ENCODE assay signal across 3 worm cellular contexts in the genomic region with DNA sequence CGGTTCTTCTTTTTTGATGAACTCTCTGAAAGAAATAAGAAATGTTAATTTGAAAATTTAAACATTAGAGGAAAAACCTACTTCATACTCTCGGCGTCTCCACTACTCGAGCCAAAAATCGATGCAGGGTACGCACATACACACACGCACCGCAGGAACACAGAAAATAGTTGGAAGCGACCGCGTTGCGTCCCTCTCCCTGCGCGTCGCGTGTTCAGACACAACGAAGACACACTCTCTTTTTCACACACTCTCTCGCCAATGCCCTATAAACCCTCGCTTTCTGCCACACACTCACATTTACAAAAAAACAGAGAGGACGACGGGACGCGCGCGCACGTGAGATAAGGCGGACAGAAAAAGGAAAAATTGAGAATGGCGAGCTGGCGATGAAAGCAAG.
TF ChIP-seq lines count a peak whose summit lies in the region.

A gene (minus strand): TSS at position 235 of the 400 bp plus-strand sequence.

TF ChIP-seq in whole organism, L1 larva, 84 proteins besides CTCF, POLR2A, EP300 and RAD21 (continued from another document and continues in another):
- TF ChIP-seq nhr-12 (tag; optimal IDR thresholded peaks at IDR 0.05; lab: Kevin White, UChicago) (no peak), nhr-84 (tag; optimal IDR thresholded peaks at IDR 0.05; lab: Kevin White, UChicago) (no peak), ceh-88 (GFP tag; IDR thresholded peaks at IDR 0.05; lab: Robert Waterston, UW) (peak; percentile 68; the same call in 1 of the 2 replicates), pax-3 (tag; optimal IDR thresholded peaks at IDR 0.05; lab: Kevin White, UChicago) (peak; percentile 68), C34B4.2 (tag; optimal IDR thresholded peaks at IDR 0.05; lab: Kevin White, UChicago) (no peak), C16A3.4 (tag; optimal IDR thresholded peaks at IDR 0.05; lab: Kevin White, UChicago) (peak; percentile 75), fos-1 (tag; optimal IDR thresholded peaks at IDR 0.05; lab: Kevin White, UChicago) (peak; percentile 79), ceh-82 (tag; optimal IDR thresholded peaks at IDR 0.05; lab: Kevin White, UChicago) (peak; percentile 74 to 91 (median 87)), unc-98 (GFP tag; IDR thresholded peaks at IDR 0.05; lab: Robert Waterston, UW) (no peak), lin-14 (GFP tag; optimal IDR thresholded peaks at IDR 0.05; lab: Kevin White, UChicago) (peak; percentile 99), mep-1 (tag; optimal IDR thresholded peaks at IDR 0.05; lab: Kevin White, UChicago) (peak; percentile 94), elt-3 (tag; optimal IDR thresholded peaks at IDR 0.05; lab: Kevin White, UChicago) (peak in 2 of 6 experiments; percentile 19 to 20), irx-1 (tag; optimal IDR thresholded peaks at IDR 0.05; lab: Kevin White, UChicago) (peak; percentile 62), nhr-20 (tag; optimal IDR thresholded peaks at IDR 0.05; lab: Kevin White, UChicago) (peak; percentile 86), pqm-1 (tag; optimal IDR thresholded peaks at IDR 0.05; lab: Kevin White, UChicago) (no peak), Y116A8C.19 (tag; optimal IDR thresholded peaks at IDR 0.05; lab: Kevin White, UChicago; ENCODE audit: borderline replicate concordance) (no peak), pag-3 (tag; optimal IDR thresholded peaks at IDR 0.05; lab: Kevin White, UChicago; ENCODE audit: borderline replicate concordance, insufficient read depth) (no peak), unc-62 (GFP tag; optimal IDR thresholded peaks at IDR 0.05; lab: Kevin White, UChicago) (no peak), mab-9 (GFP tag; IDR thresholded peaks at IDR 0.05; lab: Robert Waterston, UW) (peak; percentile 69), unc-30 (tag; optimal IDR thresholded peaks at IDR 0.05; lab: Kevin White, UChicago) (no peak), C04F5.9 (tag; optimal IDR thresholded peaks at IDR 0.05; lab: Kevin White, UChicago) (no peak), lin-35 (GFP tag; optimal IDR thresholded peaks at IDR 0.05; lab: Kevin White, UChicago) (peak; percentile 63 to 81), hpl-2 (GFP tag; optimal IDR thresholded peaks at IDR 0.05; lab: Kevin White, UChicago) (peak; percentile 27), sox-4 (tag; optimal IDR thresholded peaks at IDR 0.05; lab: Kevin White, UChicago) (peak; percentile 69), efl-1 (optimal IDR thresholded peaks at IDR 0.05; lab: Kevin White, UChicago) (peak; percentile 62 to 80), efl-1 (GFP tag; optimal IDR thresholded peaks at IDR 0.05 in 1 of 2; lab: Kevin White, UChicago) (peak; percentile 47 to 94), zip-4 (GFP tag; optimal IDR thresholded peaks at IDR 0.05; lab: Kevin White, UChicago) (peak; percentile 32), unc-130 (tag; optimal IDR thresholded peaks at IDR 0.05; lab: Kevin White, UChicago) (no peak), ets-5 (GFP tag; IDR thresholded peaks at IDR 0.05; lab: Robert Waterston, UW) (no peak), aly-2 (tag; optimal IDR thresholded peaks at IDR 0.05; lab: Kevin White, UChicago) (no peak), zag-1 (tag; optimal IDR thresholded peaks at IDR 0.05; lab: Kevin White, UChicago) (no peak), lin-15B (tag; optimal IDR thresholded peaks at IDR 0.05; lab: Kevin White, UChicago) (no peak), unc-86 (tag; optimal IDR thresholded peaks at IDR 0.05; lab: Kevin White, UChicago) (peak; percentile 91), ceh-90 (tag; optimal IDR thresholded peaks at IDR 0.05; lab: Kevin White, UChicago) (no peak), nhr-11 (tag; optimal IDR thresholded peaks at IDR 0.05; lab: Kevin White, UChicago) (peak; percentile 53), F16B12.6 (tag; optimal IDR thresholded peaks at IDR 0.05; lab: Kevin White, UChicago) (peak; percentile 44), ztf-11 (tag; optimal IDR thresholded peaks at IDR 0.05; lab: Kevin White, UChicago) (peak in 1 of 2 experiments; percentile 56), nhr-28 (tag; optimal IDR thresholded peaks at IDR 0.05; lab: Kevin White, UChicago) (no peak), fkh-4 (tag; optimal IDR thresholded peaks at IDR 0.05; lab: Kevin White, UChicago; ENCODE audit: borderline replicate concordance) (no peak), egl-13 (tag; optimal IDR thresholded peaks at IDR 0.05; lab: Kevin White, UChicago) (peak; percentile 89), nhr-19 (GFP tag; conservative IDR thresholded peaks at IDR 0.05; lab: Robert Waterston, UW) (peak; percentile 68)

TF ChIP-seq in whole organism, L3 larva, 47 proteins besides CTCF, POLR2A, EP300 and RAD21 (continued from another document):
- TF ChIP-seq unc-39 (tag; optimal IDR thresholded peaks at IDR 0.05; lab: Kevin White, UChicago) (no peak), ztf-11 (tag; optimal IDR thresholded peaks at IDR 0.05; lab: Kevin White, UChicago) (no peak), pqm-1 (tag; optimal IDR thresholded peaks at IDR 0.05; lab: Kevin White, UChicago) (peak; percentile 69), nhr-237 (tag; optimal IDR thresholded peaks at IDR 0.05; lab: Kevin White, UChicago) (no peak), hmg-11 (tag; optimal IDR thresholded peaks at IDR 0.05; lab: Kevin White, UChicago) (peak; percentile 98), pha-4 (tag; optimal IDR thresholded peaks at IDR 0.05; lab: Kevin White, UChicago) (peak; percentile 95), mdl-1 (tag; optimal IDR thresholded peaks at IDR 0.05; lab: Kevin White, UChicago) (peak; percentile 89), snpc-4 (tag; optimal IDR thresholded peaks at IDR 0.05; lab: Kevin White, UChicago) (peak; percentile 69), aly-2 (tag; optimal IDR thresholded peaks at IDR 0.05; lab: Kevin White, UChicago) (no peak), egl-27 (tag; optimal IDR thresholded peaks at IDR 0.05; lab: Kevin White, UChicago) (no peak), elt-1 (tag; optimal IDR thresholded peaks at IDR 0.05; lab: Kevin White, UChicago) (peak; percentile 57), skn-1 (tag; optimal IDR thresholded peaks at IDR 0.05; lab: Kevin White, UChicago) (peak; percentile 78), egl-5 (tag; optimal IDR thresholded peaks at IDR 0.05; lab: Kevin White, UChicago) (peak; percentile 92), nhr-43 (tag; optimal IDR thresholded peaks at IDR 0.05; lab: Kevin White, UChicago; ENCODE audit: poor library complexity, severe bottlenecking) (peak; percentile 47), sea-2 (GFP tag; optimal IDR thresholded peaks at IDR 0.05; lab: Kevin White, UChicago) (peak; percentile 90), unc-62 (GFP tag; optimal IDR thresholded peaks at IDR 0.05; lab: Kevin White, UChicago) (no peak), ztf-4 (tag; optimal IDR thresholded peaks at IDR 0.05; lab: Kevin White, UChicago) (no peak), nhr-67 (tag; optimal IDR thresholded peaks at IDR 0.05; lab: Kevin White, UChicago) (no peak), R02D3.7 (tag; optimal IDR thresholded peaks at IDR 0.05; lab: Kevin White, UChicago) (peak; percentile 52), ceh-82 (tag; optimal IDR thresholded peaks at IDR 0.05; lab: Kevin White, UChicago) (peak; percentile 18), nhr-12 (tag; optimal IDR thresholded peaks at IDR 0.05; lab: Kevin White, UChicago) (no peak), zag-1 (tag; optimal IDR thresholded peaks at IDR 0.05; lab: Kevin White, UChicago) (no peak), tbx-2 (tag; optimal IDR thresholded peaks at IDR 0.05; lab: Kevin White, UChicago) (peak; percentile 64), ceh-16 (tag; optimal IDR thresholded peaks at IDR 0.05; lab: Kevin White, UChicago) (no peak), ceh-28 (tag; optimal IDR thresholded peaks at IDR 0.05; lab: Kevin White, UChicago) (peak; percentile 86), elt-2 (tag; optimal IDR thresholded peaks at IDR 0.05; lab: Kevin White, UChicago) (peak; percentile 87), jun-1 (tag; optimal IDR thresholded peaks at IDR 0.05; lab: Kevin White, UChicago) (peak; percentile 82), fos-1 (tag; optimal IDR thresholded peaks at IDR 0.05; lab: Kevin White, UChicago) (peak; percentile 13), ZK546.5 (tag; optimal IDR thresholded peaks at IDR 0.05; lab: Kevin White, UChicago) (no peak)
TF ChIP-seq in whole organism, L3 larva: peak in this region for 26.

TF ChIP-seq in whole organism, young adult, 124 proteins besides CTCF, POLR2A, EP300 and RAD21 (continued from another document and continues in another):
- TF ChIP-seq nhr-27 (tag; optimal IDR thresholded peaks at IDR 0.05; lab: Kevin White, UChicago) (no peak), dpff-1 (tag; optimal IDR thresholded peaks at IDR 0.05; lab: Kevin White, UChicago) (no peak), lsl-1 (GFP tag; optimal IDR thresholded peaks at IDR 0.05; lab: Kevin White, UChicago) (no peak), B0019.2 (GFP tag; conservative IDR thresholded peaks at IDR 0.05; lab: Robert Waterston, UW) (no peak), F39B2.1 (GFP tag; IDR thresholded peaks at IDR 0.05; lab: Robert Waterston, UW) (no peak), ceh-27 (GFP tag; optimal IDR thresholded peaks at IDR 0.05; lab: Kevin White, UChicago) (peak; percentile 73), T26A5.8 (tag; optimal IDR thresholded peaks at IDR 0.05; lab: Kevin White, UChicago) (no peak), cebp-1 (GFP tag; IDR thresholded peaks at IDR 0.05; lab: Robert Waterston, UW) (peak; percentile 17; the same call in 1 of the 2 replicates), cebp-1 (tag; optimal IDR thresholded peaks at IDR 0.05; lab: Kevin White, UChicago) (peak; percentile 87), efl-1 (GFP tag; optimal IDR thresholded peaks at IDR 0.05; lab: Kevin White, UChicago) (no peak), nfya-1 (tag; optimal IDR thresholded peaks at IDR 0.05; lab: Kevin White, UChicago; ENCODE audit: borderline replicate concordance, insufficient read depth) (no peak), nhr-90 (tag; optimal IDR thresholded peaks at IDR 0.05; lab: Kevin White, UChicago) (peak; percentile 84), zim-3 (tag; optimal IDR thresholded peaks at IDR 0.05; lab: Kevin White, UChicago) (no peak), F23B12.7 (tag; optimal IDR thresholded peaks at IDR 0.05; lab: Kevin White, UChicago; ENCODE audit: insufficient read depth) (no peak), die-1 (tag; optimal IDR thresholded peaks at IDR 0.05; lab: Kevin White, UChicago) (peak; percentile 11), ccch-3 (GFP tag; optimal IDR thresholded peaks at IDR 0.05; lab: Kevin White, UChicago) (no peak), hmg-1.2 (GFP tag; IDR thresholded peaks at IDR 0.05; lab: Robert Waterston, UW) (peak; percentile 84), pbrm-1 (GFP tag; IDR thresholded peaks at IDR 0.05; lab: Robert Waterston, UW) (peak; percentile 66; the same call in 1 of the 2 replicates), sdz-38 (tag; optimal IDR thresholded peaks at IDR 0.05; lab: Kevin White, UChicago) (no peak), ekl-4 (GFP tag; IDR thresholded peaks at IDR 0.05; lab: Robert Waterston, UW) (0 out of 2 replicates have a peak, but pooled peaks have one; percentile 16), F22D6.2 (tag; optimal IDR thresholded peaks at IDR 0.05; lab: Kevin White, UChicago) (peak; percentile 35), lin-54 (GFP tag; optimal IDR thresholded peaks at IDR 0.05; lab: Kevin White, UChicago) (peak; percentile 50), ceh-58 (GFP tag; IDR thresholded peaks at IDR 0.05; lab: Robert Waterston, UW) (no peak), tbp1 (GFP tag; optimal IDR thresholded peaks at IDR 0.05; lab: Kevin White, UChicago) (peak; percentile 68), F37B4.10 (GFP tag; IDR thresholded peaks at IDR 0.05; lab: Robert Waterston, UW) (no peak), madf-3 (GFP tag; IDR thresholded peaks at IDR 0.05; lab: Robert Waterston, UW) (peak; percentile 89), tbx-9 (tag; optimal IDR thresholded peaks at IDR 0.05; lab: Kevin White, UChicago; ENCODE audit: borderline replicate concordance) (no peak), lir-1 (GFP tag; conservative IDR thresholded peaks at IDR 0.05; lab: Robert Waterston, UW) (peak; percentile 65; the same call in 1 of the 2 replicates), rec-8 (tag; optimal IDR thresholded peaks at IDR 0.05; lab: Kevin White, UChicago) (no peak), T07F8.4 (tag; optimal IDR thresholded peaks at IDR 0.05; lab: Kevin White, UChicago) (no peak), rcor-1 (GFP tag; IDR thresholded peaks at IDR 0.05; lab: Robert Waterston, UW) (no peak; the same call in 1 of the 2 replicates), egrh-3 (GFP tag; IDR thresholded peaks at IDR 0.05; lab: Robert Waterston, UW) (peak; percentile 40; the same call in 1 of the 2 replicates), sptf-2 (GFP tag; optimal IDR thresholded peaks at IDR 0.05; lab: Kevin White, UChicago) (peak; percentile 1), gei-17 (GFP tag; optimal IDR thresholded peaks at IDR 0.05; lab: Kevin White, UChicago) (peak; percentile 51), B0261.1 (tag; optimal IDR thresholded peaks at IDR 0.05; lab: Kevin White, UChicago) (peak; percentile 22), mxl-1 (tag; optimal IDR thresholded peaks at IDR 0.05; lab: Kevin White, UChicago) (peak; percentile 4), hlh-26 (GFP tag; conservative IDR thresholded peaks at IDR 0.05; lab: Robert Waterston, UW) (0 out of 2 replicates have a peak, but pooled peaks have one; percentile 48), repo-1 (tag; optimal IDR thresholded peaks at IDR 0.05; lab: Kevin White, UChicago) (no peak), nfya-2 (GFP tag; IDR thresholded peaks at IDR 0.05; lab: Robert Waterston, UW) (no peak), let-526 (GFP tag; IDR thresholded peaks at IDR 0.05; lab: Robert Waterston, UW) (0 out of 2 replicates have a peak, but pooled peaks have one; percentile 36), F57A8.1 (GFP tag; optimal IDR thresholded peaks at IDR 0.05; lab: Kevin White, UChicago) (no peak), lin-26 (GFP tag; IDR thresholded peaks at IDR 0.05; lab: Robert Waterston, UW) (no peak), athp-1 (tag; optimal IDR thresholded peaks at IDR 0.05; lab: Kevin White, UChicago) (peak; percentile 45), atf-7 (tag; optimal IDR thresholded peaks at IDR 0.05; lab: Kevin White, UChicago) (peak; percentile 64), ceh-91 (GFP tag; IDR thresholded peaks at IDR 0.05; lab: Robert Waterston, UW) (no peak), ztf-18 (tag; optimal IDR thresholded peaks at IDR 0.05; lab: Kevin White, UChicago) (peak; percentile 62), nhr-80 (tag; optimal IDR thresholded peaks at IDR 0.05; lab: Kevin White, UChicago) (peak; percentile 99), Y95B8A.8 (GFP tag; IDR thresholded peaks at IDR 0.05; lab: Robert Waterston, UW) (no peak), B0336.3 (GFP tag; IDR thresholded peaks at IDR 0.05; lab: Robert Waterston, UW) (peak; percentile 85), Y67H2A.10 (GFP tag; conservative IDR thresholded peaks at IDR 0.05; lab: Robert Waterston, UW) (peak; percentile 24; the same call in 1 of the 2 replicates), egl-44 (GFP tag; IDR thresholded peaks at IDR 0.05; lab: Robert Waterston, UW) (peak; percentile 61; the same call in 1 of the 2 replicates), sea-2 (GFP tag; IDR thresholded peaks at IDR 0.05; lab: Robert Waterston, UW) (no peak), lin-35 (GFP tag; optimal IDR thresholded peaks at IDR 0.05; lab: Kevin White, UChicago) (peak in 1 of 3 experiments; percentile 63), lsy-27 (tag; optimal IDR thresholded peaks at IDR 0.05; lab: Kevin White, UChicago; ENCODE audit: borderline replicate concordance, insufficient read depth) (no peak), snpc-1.1 (tag; optimal IDR thresholded peaks at IDR 0.05; lab: Kevin White, UChicago; ENCODE audit: insufficient read depth) (no peak), let-607 (tag; optimal IDR thresholded peaks at IDR 0.05; lab: Kevin White, UChicago) (peak; percentile 89 to 92), lag-1 (GFP tag; IDR thresholded peaks at IDR 0.05; lab: Robert Waterston, UW) (no peak), nhr-179 (tag; optimal IDR thresholded peaks at IDR 0.05; lab: Kevin White, UChicago) (peak; percentile 17), aptf-3 (GFP tag; IDR thresholded peaks at IDR 0.05; lab: Robert Waterston, UW) (no peak), hlh-12 (tag; optimal IDR thresholded peaks at IDR 0.05; lab: Kevin White, UChicago) (no peak), C17E4.6 (GFP tag; IDR thresholded peaks at IDR 0.05; lab: Robert Waterston, UW) (no peak), snpc-3.4 (tag; optimal IDR thresholded peaks at IDR 0.05; lab: Kevin White, UChicago) (no peak), Y79H2A.3 (GFP tag; conservative IDR thresholded peaks at IDR 0.05; lab: Robert Waterston, UW) (no peak), F49E8.2 (tag; optimal IDR thresholded peaks at IDR 0.05; lab: Kevin White, UChicago; ENCODE audit: insufficient read depth) (no peak)
